Worm (Caenorhabditis elegans) whole organism, early embryonic: Measurements from ENCODE around the gene C41H7.9.

Experiments used
- B0310.2 ChIP-seq: sonication (generic microtip); optimal IDR thresholded peaks from 2 replicates; lab custom pipeline; 2016; ENCODE audit warnings: mild to moderate bottlenecking, missing genetic modification characterization, missing compliant biosample characterization
- F13C5.2 ChIP-seq: sonication (generic microtip); optimal IDR thresholded peaks from 2 replicates; lab custom pipeline; 2017; ENCODE audit warnings: mild to moderate bottlenecking, missing genetic modification characterization, inconsistent platforms, missing compliant biosample characterization
- flt-1 ChIP-seq: fragments of 200-800 bp; sonication (Bioruptor generic); IDR thresholded peaks from 2 replicates; pipeline ENCODE4 v1.3.6; 2022; ENCODE audit warnings: missing genetic modification characterization, missing compliant biosample characterization
- pes-1 ChIP-seq: fragments of 200-800 bp; sonication (Bioruptor generic); IDR thresholded peaks from 2 replicates; pipeline ENCODE4 v1.3.6; 2022; ENCODE audit warnings: missing genetic modification reagents, missing genetic modification characterization, missing compliant biosample characterization
- scrt-1 ChIP-seq: fragments of 200-800 bp; sonication (Bioruptor generic); IDR thresholded peaks from 2 replicates; pipeline ENCODE4 v1.3.6; 2022; ENCODE audit warnings: missing genetic modification characterization, missing compliant biosample characterization
- tbx-11 ChIP-seq: fragments of 200-800 bp; sonication (Bioruptor generic); IDR thresholded peaks from 2 replicates; pipeline ENCODE4 v1.3.6; 2022; ENCODE audit warnings: missing genetic modification characterization, missing compliant biosample characterization
- tbx-37 ChIP-seq: fragments of 200-800 bp; sonication (Bioruptor generic); conservative IDR thresholded peaks from 2 replicates; pipeline ENCODE4 v1.3.6; 2022; ENCODE audit warnings: missing genetic modification reagents, missing genetic modification characterization, missing compliant biosample characterization

DNA sequence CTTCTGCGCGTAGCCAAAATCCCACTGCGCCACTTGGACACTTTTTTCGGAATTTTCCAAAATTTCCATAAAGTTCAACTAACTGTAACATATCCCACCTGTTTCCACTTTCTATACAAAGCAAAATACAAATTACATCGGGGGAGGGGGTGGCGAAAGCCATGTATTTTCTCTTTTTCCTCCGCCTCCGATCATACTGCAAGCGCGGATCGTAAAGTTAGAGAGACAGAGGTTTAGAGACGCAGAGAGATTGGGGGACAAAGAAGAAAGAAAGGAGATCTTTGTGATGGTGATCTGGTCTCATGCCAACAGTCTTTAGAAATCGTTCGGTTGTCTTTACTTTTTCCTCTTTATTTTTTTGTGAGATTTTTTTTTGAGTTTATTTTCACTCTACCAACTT lies 16.2 kb upstream of the C41H7.9 start:
- TF ChIP-seq flt-1 (GFP tag; lab: Robert Waterston, UW) (no peak), tbx-37 (GFP tag; lab: Robert Waterston, UW) (no peak), pes-1 (GFP tag; lab: Robert Waterston, UW) (no peak), B0310.2 (tag; lab: Kevin White, UChicago) (no peak), tbx-11 (GFP tag; lab: Robert Waterston, UW) (no peak), scrt-1 (no peak), F13C5.2 (tag; lab: Kevin White, UChicago) (no peak)
